Worm (Caenorhabditis elegans) whole organism, dauer: ENCODE data around the gene R02D5.6.

Experiments used
- unc-62 ChIP-seq: sonication (generic microtip); optimal IDR thresholded peaks from 2 replicates; lab custom pipeline; 2017; ENCODE audit warnings: missing biosample characterization, missing genetic modification reagents, missing genetic modification characterization

Gene R02D5.6

ce11 chrV:14518010-14518409, at the start of gene R02D5.6:
TSS of gene R02D5.6 (minus strand) at chrV:14518110.
- no peak for TF ChIP-seq unc-62

- TF ChIP-seq unc-62 = no peak
Measured at ce11 chrV:14562589-14562988, 44.7 kb upstream of the R02D5.6 start, which contains the start of gene C53A5.11. TSS of gene C53A5.11 (plus strand) at chrV:14562889.

ce11 chrV:14559312-14559711, 41.4 kb upstream of the R02D5.6 start, which contains the start of gene srt-32:
TSS of gene srt-32 (plus strand) at chrV:14559612.
- TF ChIP-seq unc-62 = no peak

ce11 chrV:14558757-14559156, 40.8 kb upstream of the R02D5.6 start, which contains the start of gene C53A5.9:
TSS of gene C53A5.9 (minus strand) at chrV:14558857.
- TF ChIP-seq unc-62 = no peak

- TF ChIP-seq unc-62 = no peak
Measured at ce11 chrV:14556187-14556586, 38.3 kb upstream of the R02D5.6 start, which contains the start of gene srg-47. TSS of gene srg-47 (minus strand) at chrV:14556287.

- TF ChIP-seq unc-62 = no peak
Measured at ce11 chrV:14548510-14548909, 30.6 kb upstream of the R02D5.6 start.

ce11 chrV:14546569-14546968, 28.7 kb upstream of the R02D5.6 start, which contains the start of gene C53A5.13:
TSS of gene C53A5.13 (plus strand) at chrV:14546869.
- no peak for TF ChIP-seq unc-62

ce11 chrV:14545816-14546283, 27.9 kb upstream of the R02D5.6 start, which contains the start of gene rike-1:
TSS of gene rike-1 (minus strand) at chrV:14545866.
- TF ChIP-seq unc-62 = no peak

ce11 chrV:14542138-14542537, 24.2 kb upstream of the R02D5.6 start:
- TF ChIP-seq unc-62 = no peak

- TF ChIP-seq unc-62 = no peak
Measured at ce11 chrV:14540932-14541331, 23.0 kb upstream of the R02D5.6 start.

ce11 chrV:14539355-14539754, 21.4 kb upstream of the R02D5.6 start:
- no peak for TF ChIP-seq unc-62

- no peak for TF ChIP-seq unc-62
Measured at ce11 chrV:14536274-14536673, 18.4 kb upstream of the R02D5.6 start, which contains the start of gene tag-191. TSS of gene tag-191 (minus strand) at chrV:14536374.

- no peak for TF ChIP-seq unc-62
Measured at ce11 chrV:14532374-14532773, 14.5 kb upstream of the R02D5.6 start.

ce11 chrV:14530813-14531212, 12.9 kb upstream of the R02D5.6 start, which contains the start of gene kcnl-4:
TSS of gene kcnl-4 (plus strand) at chrV:14531113.
- no peak for TF ChIP-seq unc-62

- TF ChIP-seq unc-62 = no peak
Measured at ce11 chrV:14527210-14527609, 9.3 kb upstream of the R02D5.6 start.

- TF ChIP-seq unc-62 = no peak
Measured at ce11 chrV:14525089-14525488, 7.2 kb upstream of the R02D5.6 start, which contains the start of gene hda-1. TSS of gene hda-1 (plus strand) at chrV:14525389.

- no peak for TF ChIP-seq unc-62
Measured at ce11 chrV:14523788-14524582, 6.1 kb upstream of the R02D5.6 start, which contains the start of gene ril-1. TSS of gene ril-1 (minus strand) at chrV:14524129.

ce11 chrV:14523105-14523504, 5.2 kb upstream of the R02D5.6 start, which contains the start of gene C53A5.2:
TSS of gene C53A5.2 (minus strand) at chrV:14523205.
- TF ChIP-seq unc-62 = no peak
